Fruit fly (Drosophila melanogaster): ENCODE results near the gene ttm2.

DNA sequence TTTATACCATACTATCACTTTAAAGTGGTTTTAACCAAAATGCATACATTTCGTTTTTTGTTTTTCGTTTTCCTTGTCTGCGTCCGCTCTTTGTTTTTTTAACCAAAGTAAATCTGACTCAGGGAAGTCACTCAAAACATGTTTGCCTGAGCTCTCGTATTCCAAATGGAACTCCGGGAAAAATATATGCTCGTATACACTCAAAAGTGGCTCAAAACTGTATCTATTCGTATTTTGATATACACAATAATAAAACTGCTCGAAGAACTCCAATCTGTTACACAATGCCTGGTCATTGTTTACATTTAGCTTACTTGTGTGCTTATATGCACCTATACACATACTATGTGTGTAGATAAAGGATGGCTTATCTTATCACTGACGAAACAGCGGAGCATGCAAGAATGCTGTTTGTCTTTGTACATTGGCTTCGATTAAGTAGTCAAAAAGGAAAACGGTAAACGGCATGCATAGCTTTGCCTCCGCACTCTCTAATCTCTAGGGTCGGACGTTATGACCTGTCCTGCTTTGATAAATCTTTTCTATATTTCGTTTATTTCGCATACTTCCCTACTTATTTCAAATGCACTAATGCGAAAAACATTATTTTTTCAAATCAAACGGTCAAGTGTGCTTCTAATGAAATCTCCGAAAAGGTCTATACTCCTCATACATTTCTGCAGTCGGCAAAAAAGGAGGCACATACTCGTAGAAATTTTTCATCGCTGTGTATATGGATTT, 4.0 kb upstream of the ttm2 start, which contains the start of gene miple2:
- TF ChIP-seq usp (GFP tag; optimal IDR thresholded peaks at IDR 0.05) (no peak), CG8478 (optimal IDR thresholded peaks at IDR 0.05) (no peak), EcR (GFP tag; optimal IDR thresholded peaks at IDR 0.05) (no peak)
